Worm (Caenorhabditis elegans): ENCODE results near the gene Y54G2A.28.
A peak's percentile ranks its signal among the peaks of the same experiment; 100 is the strongest.

The Y54G2A.28 gene

DNA sequence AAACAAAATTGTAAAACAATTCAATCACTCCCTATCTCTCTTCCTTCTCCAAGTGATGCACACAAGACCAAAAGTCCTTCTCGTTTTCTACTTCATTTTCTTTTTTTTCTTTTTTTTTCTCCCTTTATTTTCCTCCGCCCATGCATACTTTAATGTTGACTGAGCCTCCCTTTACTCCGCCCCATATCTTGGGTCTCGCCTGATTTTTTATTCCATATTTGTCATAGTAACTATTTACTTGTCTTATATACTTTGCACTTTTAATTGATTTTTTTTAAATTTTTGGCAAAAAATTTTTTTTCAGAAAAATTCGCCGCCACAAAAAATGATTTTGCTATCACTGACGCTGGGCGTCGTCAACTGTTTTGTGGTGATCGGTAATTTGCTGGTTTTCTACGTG is 52.4 kb downstream of the Y54G2A.28 start, which contains the start of gene ser-6:
TSS of gene ser-6 (plus strand) at position 301 of the 400 bp plus-strand sequence.
- peak; percentile 29 for TF ChIP-seq unc-42 (tag; optimal IDR thresholded peaks at IDR 0.05)
- TF ChIP-seq pha-4 (tag; optimal IDR thresholded peaks at IDR 0.05) = no peak
